Fruit fly (Drosophila melanogaster) Kc167 (cell line): ENCODE data around the gene GstD5.

Experiments
- Myc ChIP-seq: fragments of >200 bp; optimal IDR thresholded peaks from 2 replicates; lab custom pipeline; 2017; ENCODE audit warnings: missing external identifiers
- Sin3A ChIP-seq: fragments of >200 bp; optimal IDR thresholded peaks from 2 replicates; lab custom pipeline; 2018; ENCODE audit warnings: missing external identifiers
- h ChIP-seq: fragments of >200 bp; optimal IDR thresholded peaks from 3 replicates; lab custom pipeline; 2018; ENCODE audit warnings: missing external identifiers
- insv ChIP-seq: fragments of >200 bp; optimal IDR thresholded peaks from 3 replicates; lab custom pipeline; 2018; ENCODE audit warnings: missing external identifiers
- psq ChIP-seq: fragments of >200 bp; optimal IDR thresholded peaks from 2 replicates; lab custom pipeline; 2017; ENCODE audit warnings: missing external identifiers
- ttk ChIP-seq: sonication (Bioruptor generic); optimal IDR thresholded peaks from 2 replicates; lab custom pipeline; 2017; ENCODE audit warnings: missing external identifiers

The GstD5 gene

dm6 chr3R:12401672-12402296 is 26.3 kb downstream of the GstD5 start, which contains the start of gene DNAlig3:
TSS of gene DNAlig3 (minus strand) at chr3R:12401839.
- TF ChIP-seq h (no peak), insv (lab: Kevin White, UChicago) (peak; percentile 84)

- no peak for TF ChIP-seq ttk
- no peak for TF ChIP-seq Sin3A (lab: Kevin White, UChicago)
- no peak for TF ChIP-seq Myc (lab: Kevin White, UChicago)
- TF ChIP-seq psq (lab: Kevin White, UChicago), result no peak
Measured at dm6 chr3R:12402935-12403334, 27.4 kb downstream of the GstD5 start.

- TF ChIP-seq h (no peak), ttk (no peak), Myc (lab: Kevin White, UChicago) (no peak), psq (lab: Kevin White, UChicago) (no peak), Sin3A (lab: Kevin White, UChicago) (no peak), insv (lab: Kevin White, UChicago) (no peak)
Measured at dm6 chr3R:12405134-12405533, 29.6 kb downstream of the GstD5 start.

dm6 chr3R:12405928-12406234 is 30.3 kb downstream of the GstD5 start, which contains the start of gene Cyp9f2:
TSS of gene Cyp9f2 (minus strand) at chr3R:12406028.
- TF ChIP-seq h (no peak), ttk (no peak), Sin3A (lab: Kevin White, UChicago) (no peak), psq (lab: Kevin White, UChicago) (no peak), insv (lab: Kevin White, UChicago) (no peak), Myc (lab: Kevin White, UChicago) (no peak)

- TF ChIP-seq Myc (lab: Kevin White, UChicago) (no peak), Sin3A (lab: Kevin White, UChicago) (no peak)
Measured at dm6 chr3R:12406235-12407196, 31.0 kb downstream of the GstD5 start, which contains the start of gene CG5167. TSS of gene CG5167 (plus strand) at chr3R:12406532.

dm6 chr3R:12408160-12408559 is 32.6 kb downstream of the GstD5 start, which contains the start of gene CG5196:
TSS of gene CG5196 (plus strand) at chr3R:12408316.
- TF ChIP-seq Sin3A (lab: Kevin White, UChicago) (no peak), Myc (lab: Kevin White, UChicago) (no peak), ttk (no peak), psq (lab: Kevin White, UChicago) (no peak), h (no peak), insv (lab: Kevin White, UChicago) (no peak)

- no peak for TF ChIP-seq psq (lab: Kevin White, UChicago)
- TF ChIP-seq ttk, result no peak
- no peak for TF ChIP-seq h
- no peak for TF ChIP-seq insv (lab: Kevin White, UChicago)
- TF ChIP-seq Myc (lab: Kevin White, UChicago), result no peak
- no peak for TF ChIP-seq Sin3A (lab: Kevin White, UChicago)
Measured at dm6 chr3R:12411449-12411848, 35.9 kb downstream of the GstD5 start.

dm6 chr3R:12413274-12413958 is 37.9 kb downstream of the GstD5 start, which contains the start of the genes Dip-C and pps:
TSS of gene Dip-C (minus strand) at chr3R:12413759.
TSS of gene pps (plus strand) at chr3R:12413828.
- no peak for TF ChIP-seq Myc (lab: Kevin White, UChicago)
- TF ChIP-seq Sin3A (lab: Kevin White, UChicago), result no peak
- TF ChIP-seq psq (lab: Kevin White, UChicago), result no peak
- no peak for TF ChIP-seq ttk
- no peak for TF ChIP-seq insv (lab: Kevin White, UChicago)
- no peak for TF ChIP-seq h

dm6 chr3R:12422379-12422975 is 46.9 kb downstream of the GstD5 start, which contains the start of the genes Scgbeta and CG17202:
TSS of gene Scgbeta (minus strand) at chr3R:12422429.
TSS of gene CG17202 (plus strand) at chr3R:12422768.
- no peak for TF ChIP-seq ttk
- TF ChIP-seq Sin3A (lab: Kevin White, UChicago), result no peak
- no peak for TF ChIP-seq h
- TF ChIP-seq psq (lab: Kevin White, UChicago), result no peak
- TF ChIP-seq Myc (lab: Kevin White, UChicago), result no peak
- TF ChIP-seq insv (lab: Kevin White, UChicago), result no peak

- no peak for TF ChIP-seq Myc (lab: Kevin White, UChicago)
- TF ChIP-seq psq (lab: Kevin White, UChicago), result no peak
- no peak for TF ChIP-seq h
- no peak for TF ChIP-seq Sin3A (lab: Kevin White, UChicago)
- no peak for TF ChIP-seq insv (lab: Kevin White, UChicago)
- TF ChIP-seq ttk, result no peak
Measured at dm6 chr3R:12423997-12424396, 48.5 kb downstream of the GstD5 start.

dm6 chr3R:12425510-12426309 is 50.2 kb downstream of the GstD5 start, which contains the start of gene Pp1-87B:
TSS of gene Pp1-87B (minus strand) at chr3R:12425917.
- TF ChIP-seq Sin3A (lab: Kevin White, UChicago) (peak; percentile 32), Myc (lab: Kevin White, UChicago) (no peak), insv (lab: Kevin White, UChicago) (no peak), h (no peak), ttk (no peak), psq (lab: Kevin White, UChicago) (peak; percentile 100)
